Worm (Caenorhabditis elegans): ENCODE measurements around the gene ZK285.2.

ZK285.2 gene

DNA sequence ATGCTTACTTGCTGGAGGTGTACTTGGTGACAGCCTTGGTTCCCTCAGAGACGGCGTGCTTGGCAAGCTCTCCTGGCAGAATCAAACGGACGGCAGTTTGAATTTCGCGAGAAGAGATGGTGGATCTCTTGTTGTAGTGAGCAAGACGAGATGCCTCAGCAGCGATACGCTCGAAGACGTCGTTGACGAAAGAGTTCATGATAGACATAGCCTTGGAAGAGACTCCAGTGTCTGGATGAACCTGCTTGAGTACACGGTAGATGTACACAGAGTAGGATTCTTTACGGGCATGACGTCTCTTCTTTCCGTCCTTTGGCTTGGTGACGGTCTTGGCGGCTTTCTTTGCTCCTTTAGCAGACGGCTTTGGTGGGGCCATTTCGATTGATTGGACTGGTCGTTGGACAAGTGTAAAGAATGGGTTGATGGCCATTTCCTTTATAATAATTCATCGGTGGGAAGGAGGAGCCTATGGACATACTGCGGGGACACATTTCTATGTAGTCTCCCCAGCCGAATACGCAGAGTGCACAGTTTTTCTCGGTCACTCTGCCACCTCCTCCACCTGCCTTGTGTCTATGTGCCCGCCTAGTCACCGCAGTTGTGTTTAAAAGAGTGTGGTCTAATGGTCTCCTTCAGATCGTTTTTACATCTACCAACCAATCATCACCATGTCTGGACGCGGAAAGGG, 6.4 kb upstream of the ZK285.2 start, which contains the start of the genes his-4 and his-3:
TSS of gene his-4 (minus strand) at position 376 of the 688 bp plus-strand sequence.
TSS of gene his-3 (plus strand) at position 669 of the 688 bp plus-strand sequence.
- TF ChIP-seq pha-4 (tag; optimal IDR thresholded peaks at IDR 0.05) (peak; percentile 87), cnd-1 (tag; optimal IDR thresholded peaks at IDR 0.05) (peak; percentile 86), drap-1 (GFP tag; optimal IDR thresholded peaks at IDR 0.05) (peak; percentile 81), lsy-2 (tag; optimal IDR thresholded peaks at IDR 0.05) (peak; percentile 43), M03D4.4 (tag; optimal IDR thresholded peaks at IDR 0.05) (peak; percentile 26), lin-13 (tag; optimal IDR thresholded peaks at IDR 0.05) (peak; percentile 96), ztf-11 (tag; optimal IDR thresholded peaks at IDR 0.05) (peak; percentile 94), sptf-1 (tag; optimal IDR thresholded peaks at IDR 0.05) (peak; percentile 24), zip-8 (tag; optimal IDR thresholded peaks at IDR 0.05) (peak; percentile 32), mep-1 (tag; optimal IDR thresholded peaks at IDR 0.05) (peak; percentile 57), ceh-39 (tag; optimal IDR thresholded peaks at IDR 0.05) (peak; percentile 86), unc-62 (GFP tag; optimal IDR thresholded peaks at IDR 0.05) (peak; percentile 13), nhr-2 (tag; optimal IDR thresholded peaks at IDR 0.05) (peak; percentile 62)

DNA sequence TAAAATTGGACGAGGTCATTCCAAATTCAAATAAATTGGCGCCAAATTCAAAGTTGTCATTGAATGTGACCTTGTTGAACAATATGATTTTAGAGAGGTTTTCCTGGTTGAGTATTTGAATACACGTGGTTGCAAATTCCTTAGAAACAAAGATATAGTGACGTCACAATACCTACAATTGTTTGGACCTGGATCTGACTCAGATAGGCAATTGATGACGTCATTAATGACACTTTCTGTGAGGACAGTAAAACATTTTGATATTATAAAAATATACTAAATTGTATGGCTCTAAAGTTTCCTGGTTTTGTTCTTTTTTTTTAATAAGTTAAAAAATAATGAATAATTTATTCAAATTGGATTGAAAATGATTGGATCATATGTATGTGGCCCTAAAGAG, 5.3 kb upstream of the ZK285.2 start:
- TF ChIP-seq nhr-237 (tag; optimal IDR thresholded peaks at IDR 0.05): no peak
- no peak for TF ChIP-seq nhr-2 (tag; optimal IDR thresholded peaks at IDR 0.05)
- no peak for TF ChIP-seq ceh-43 (GFP tag; optimal IDR thresholded peaks at IDR 0.05)
- no peak for TF ChIP-seq flh-1 (GFP tag; optimal IDR thresholded peaks at IDR 0.05)
- TF ChIP-seq tbx-8 (GFP tag; optimal IDR thresholded peaks at IDR 0.05): no peak
- TF ChIP-seq zip-8 (tag; optimal IDR thresholded peaks at IDR 0.05): peak; percentile 94
- TF ChIP-seq unc-62 (GFP tag; optimal IDR thresholded peaks at IDR 0.05): no peak
- no peak for TF ChIP-seq ham-2 (GFP tag; optimal IDR thresholded peaks at IDR 0.05)
- peak; percentile 11 for TF ChIP-seq ceh-39 (tag; optimal IDR thresholded peaks at IDR 0.05)
- TF ChIP-seq cnd-1 (tag; optimal IDR thresholded peaks at IDR 0.05): no peak
- TF ChIP-seq blmp-1 (tag; optimal IDR thresholded peaks at IDR 0.05): no peak
- TF ChIP-seq ces-1 (GFP tag; optimal IDR thresholded peaks at IDR 0.05): no peak

DNA sequence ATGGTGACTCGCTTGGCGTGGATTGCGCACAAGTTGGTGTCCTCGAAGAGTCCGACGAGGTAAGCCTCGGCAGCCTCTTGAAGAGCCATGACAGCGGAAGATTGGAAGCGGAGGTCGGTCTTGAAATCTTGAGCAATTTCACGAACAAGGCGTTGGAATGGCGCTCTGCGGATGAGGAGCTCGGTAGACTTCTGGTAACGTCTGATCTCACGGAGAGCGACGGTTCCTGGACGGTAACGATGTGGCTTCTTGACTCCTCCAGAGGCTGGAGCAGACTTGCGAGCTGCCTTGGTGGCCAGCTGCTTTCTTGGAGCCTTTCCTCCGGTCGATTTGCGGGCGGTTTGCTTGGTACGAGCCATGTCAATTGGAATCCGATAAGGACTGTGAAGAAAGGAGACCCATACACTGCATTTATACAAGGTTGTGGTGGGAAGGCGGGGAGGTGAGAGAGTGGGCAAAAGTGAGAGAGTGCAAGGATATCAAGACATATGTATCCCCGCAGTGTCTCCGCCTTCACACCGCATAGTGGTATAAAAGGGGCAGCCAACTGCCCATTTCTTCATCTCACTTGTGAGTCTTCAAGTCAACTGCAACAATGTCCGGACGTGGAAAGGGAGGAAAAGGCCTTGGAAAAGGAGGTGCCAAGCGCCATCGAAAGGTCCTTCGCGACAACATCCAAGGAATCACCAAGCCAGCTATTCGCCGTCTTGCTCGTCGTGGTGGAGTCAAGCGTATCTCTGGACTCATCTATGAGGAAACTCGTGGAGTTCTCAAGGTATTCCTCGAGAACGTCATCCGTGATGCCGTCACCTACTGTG, 4.5 kb upstream of the ZK285.2 start, which contains the start of the genes his-2 and his-1:
TSS of gene his-2 (minus strand) at position 359 of the 818 bp plus-strand sequence.
TSS of gene his-1 (plus strand) at position 596 of the 818 bp plus-strand sequence.
- peak; percentile 22 for TF ChIP-seq sptf-1 (tag; optimal IDR thresholded peaks at IDR 0.05)
- peak; percentile 39 for TF ChIP-seq cnd-1 (tag; optimal IDR thresholded peaks at IDR 0.05)

DNA sequence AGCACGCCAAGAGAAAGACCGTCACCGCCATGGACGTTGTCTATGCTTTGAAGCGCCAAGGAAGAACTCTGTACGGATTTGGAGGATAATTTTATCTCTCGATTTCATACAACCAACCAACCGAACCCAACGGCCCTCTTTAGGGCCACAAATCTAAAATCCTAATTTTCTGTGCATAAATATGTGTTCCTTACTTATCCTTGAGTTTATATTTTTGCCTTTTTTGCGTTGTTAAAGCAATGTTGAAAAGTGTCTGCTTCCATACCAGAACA, 4.0 kb upstream of the ZK285.2 start:
- TF ChIP-seq zip-8 (tag; optimal IDR thresholded peaks at IDR 0.05) (peak; percentile 24), mep-1 (tag; optimal IDR thresholded peaks at IDR 0.05) (no peak), sem-2 (GFP tag; optimal IDR thresholded peaks at IDR 0.05) (peak; percentile 9)

DNA sequence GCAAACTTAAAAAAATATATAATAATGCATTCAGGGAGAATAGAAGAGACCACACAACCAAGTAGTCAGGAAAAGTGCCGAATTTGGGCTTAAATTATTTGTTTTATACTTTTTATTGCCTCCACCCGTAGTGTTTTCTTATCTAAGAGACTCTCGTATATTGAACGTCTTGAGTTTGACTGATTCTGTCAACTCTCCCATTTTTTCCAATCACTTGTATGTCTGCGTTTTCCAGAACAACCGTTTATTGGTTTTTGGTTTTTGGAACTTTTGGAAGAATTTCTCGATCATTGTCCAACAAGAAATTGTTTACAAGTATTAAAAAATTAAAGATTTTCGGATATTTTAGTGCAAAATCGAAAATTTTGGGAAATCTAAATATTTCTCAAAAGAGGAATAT, 3.0 kb upstream of the ZK285.2 start:
- TF ChIP-seq blmp-1 (tag; optimal IDR thresholded peaks at IDR 0.05): no peak
- TF ChIP-seq bed-3 (GFP tag; optimal IDR thresholded peaks at IDR 0.05): no peak
- no peak for TF ChIP-seq elt-3 (tag; optimal IDR thresholded peaks at IDR 0.05)

DNA sequence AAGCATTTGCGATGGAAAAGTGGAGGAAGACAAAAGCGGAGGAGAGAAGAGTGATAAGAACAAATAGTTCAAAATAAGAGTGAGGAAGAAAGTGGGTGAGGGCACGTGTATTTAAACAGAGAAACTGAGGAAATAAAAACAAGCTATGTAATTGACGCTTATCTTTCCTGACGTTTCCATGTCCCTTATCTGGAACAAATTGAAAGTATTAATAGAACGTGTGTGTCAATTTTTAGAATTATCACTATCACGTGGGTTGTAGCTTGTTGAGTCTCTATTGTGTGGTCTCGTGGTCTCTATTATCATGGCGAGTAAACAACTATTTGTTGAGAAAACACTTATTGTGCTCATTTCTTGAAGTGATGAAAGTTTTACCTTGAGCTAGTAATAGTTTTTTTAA, 836 bp upstream of the ZK285.2 start, which contains the start of gene T10C6.15:
TSS of gene T10C6.15 (minus strand) at position 104 of the 400 bp plus-strand sequence.
- no peak for TF ChIP-seq ceh-39 (tag; optimal IDR thresholded peaks at IDR 0.05)
- TF ChIP-seq snpc-4 (tag; optimal IDR thresholded peaks at IDR 0.05): no peak
- no peak for TF ChIP-seq nhr-12 (tag; optimal IDR thresholded peaks at IDR 0.05)
- no peak for TF ChIP-seq ceh-83 (GFP tag; optimal IDR thresholded peaks at IDR 0.05)
- TF ChIP-seq bed-3 (GFP tag; optimal IDR thresholded peaks at IDR 0.05): no peak
- TF ChIP-seq ceh-43 (GFP tag; optimal IDR thresholded peaks at IDR 0.05): no peak
- no peak for TF ChIP-seq nhr-28 (tag; optimal IDR thresholded peaks at IDR 0.05)
